Fruit fly (Drosophila melanogaster) whole organism: ENCODE data around the gene CG31549.

Experiments used
- pan ChIP-seq: fragments of >200 bp; optimal IDR thresholded peaks from 2 replicates; lab custom pipeline; 2017
- psq ChIP-seq: fragments of >200 bp; optimal IDR thresholded peaks from 2 replicates; lab custom pipeline; 2017

- TF ChIP-seq psq (lab: Kevin White, UChicago) (no peak), pan (lab: Kevin White, UChicago) (no peak)
Measured at dm6 chr3R:5594878-5595277, 37.1 kb upstream of the CG31549 start.
